Worm (Caenorhabditis elegans) whole organism, young adult: ENCODE results near the gene C55C3.1.

ENCODE experiments used
- him-1 ChIP-seq: sonication (generic microtip); optimal IDR thresholded peaks from 2 replicates; lab custom pipeline; 2016; ENCODE audit warnings: missing genotype, missing genetic modification reagents, missing genetic modification characterization, missing compliant biosample characterization
- nhr-80 ChIP-seq: sonication (generic microtip); optimal IDR thresholded peaks from 2 replicates; lab custom pipeline; 2016; ENCODE audit warnings: missing genetic modification characterization, missing compliant biosample characterization
- snpc-4 ChIP-seq, 5 experiments: fragments of 150-350 bp in 1 of 5; sonication (generic microtip) in 4 of 5; optimal IDR thresholded peaks; 2 replicates each; lab custom pipeline; 2014 to 2018; ENCODE audit warnings: missing genetic modification characterization in 5 of 5, missing biosample characterization in 3 of 5, antibody characterized with exemption in 2 of 5, mild to moderate bottlenecking in 2 of 5, missing compliant biosample characterization in 2 of 5, missing genotype in 2 of 5, moderate library complexity in 2 of 5, missing genetic modification reagents in 1 of 5
- tbx-9 ChIP-seq: sonication (generic microtip); optimal IDR thresholded peaks from 2 replicates; lab custom pipeline; 2016; ENCODE audit warnings: borderline replicate concordance, missing genetic modification characterization, inconsistent platforms, missing compliant biosample characterization
- unc-130 ChIP-seq: sonication (generic microtip); optimal IDR thresholded peaks from 2 replicates; lab custom pipeline; 2016; ENCODE audit warnings: missing genetic modification reagents, missing genetic modification characterization, missing compliant biosample characterization

DNA sequence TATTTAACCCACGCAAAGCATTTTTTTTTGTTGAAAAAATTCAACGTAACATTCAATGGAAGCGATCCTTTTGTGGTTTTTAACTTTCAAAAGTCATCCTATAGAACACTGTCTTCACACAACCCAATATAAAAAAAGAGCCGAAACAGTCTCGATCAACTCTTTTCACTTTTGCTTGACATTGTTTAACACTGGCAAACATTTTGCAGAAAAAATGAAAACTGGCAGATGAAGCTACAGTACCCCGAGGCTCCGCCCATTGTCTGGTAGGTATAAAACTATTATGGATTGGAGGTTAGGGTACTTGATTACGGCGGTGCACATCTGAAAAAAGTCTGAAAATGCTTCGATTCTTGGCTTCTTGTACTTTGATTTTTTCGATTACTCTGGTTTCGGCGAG is 25.8 kb downstream of the C55C3.1 start, which contains the start of gene cpg-18:
- TF ChIP-seq unc-130: no peak
- no peak for TF ChIP-seq him-1 (tag; lab: Kevin White, UChicago)
- no peak for TF ChIP-seq tbx-9 (tag; lab: Kevin White, UChicago)
- no peak for TF ChIP-seq snpc-4 (GFP tag; optimal IDR thresholded peaks at IDR 0.05; lab: Kevin White, UChicago)
- no peak for TF ChIP-seq snpc-4 (tag; optimal IDR thresholded peaks at IDR 0.05; lab: Kevin White, UChicago)
- no peak for TF ChIP-seq nhr-80 (tag; lab: Kevin White, UChicago)
